Fruit fly (Drosophila melanogaster): Measurements from ENCODE around the gene CG4194.

DNA sequence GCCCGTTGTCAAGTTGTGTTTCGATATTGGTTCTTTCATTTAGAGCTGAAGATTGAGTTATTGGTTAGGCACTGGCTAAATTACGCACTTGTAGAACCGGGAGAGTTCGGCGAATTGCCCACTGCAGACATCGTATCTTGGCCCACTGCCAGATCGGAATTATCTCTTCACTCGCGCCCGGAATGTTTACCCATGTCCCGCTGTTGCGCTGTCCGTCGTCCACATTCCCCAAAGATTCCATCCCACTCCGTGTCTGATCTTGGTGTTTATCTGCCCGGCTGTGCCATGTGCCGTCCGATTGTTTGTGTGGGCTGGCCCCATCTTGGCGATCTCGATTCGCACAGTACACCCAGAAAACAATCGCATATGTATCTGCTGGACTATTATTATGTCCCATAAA is 36.0 kb downstream of the CG4194 start:
- TF ChIP-seq CG32006 (GFP tag; optimal IDR thresholded peaks at IDR 0.05) (no peak), Lpt (GFP tag; optimal IDR thresholded peaks at IDR 0.05) (no peak), Hr39 (GFP tag; optimal IDR thresholded peaks at IDR 0.05) (no peak), CG10669 (GFP tag; optimal IDR thresholded peaks at IDR 0.05) (no peak), dac (GFP tag; optimal IDR thresholded peaks at IDR 0.05) (no peak), vri (GFP tag; optimal IDR thresholded peaks at IDR 0.05) (no peak), CG6854 (GFP tag; optimal IDR thresholded peaks at IDR 0.05) (no peak), Sox15 (GFP tag; optimal IDR thresholded peaks at IDR 0.05) (no peak), CG11902 (GFP tag; optimal IDR thresholded peaks at IDR 0.05) (no peak), Eip75B (GFP tag; optimal IDR thresholded peaks at IDR 0.05) (no peak), eg (GFP tag; IDR thresholded peaks at IDR 0.05) (no peak), Smox (GFP tag; optimal IDR thresholded peaks at IDR 0.05) (no peak), salr (GFP tag; optimal IDR thresholded peaks at IDR 0.05) (no peak)

All from whole organism, prepupa.